Worm (Caenorhabditis elegans) whole organism, early embryonic: ENCODE data around the gene C09G1.4.

Source experiments
- B0310.2 ChIP-seq: sonication (generic microtip); optimal IDR thresholded peaks from 2 replicates; lab custom pipeline; 2016; ENCODE audit warnings: mild to moderate bottlenecking, missing genetic modification characterization, missing compliant biosample characterization
- F13C5.2 ChIP-seq: sonication (generic microtip); optimal IDR thresholded peaks from 2 replicates; lab custom pipeline; 2017; ENCODE audit warnings: mild to moderate bottlenecking, missing genetic modification characterization, inconsistent platforms, missing compliant biosample characterization
- aly-1 ChIP-seq: sonication (generic microtip); optimal IDR thresholded peaks from 2 replicates; lab custom pipeline; 2016; ENCODE audit warnings: missing genetic modification characterization, missing compliant biosample characterization
- ama-1 ChIP-seq: fragments of 150-350 bp; optimal IDR thresholded peaks from 2 replicates; lab custom pipeline; 2014
- ceh-13 ChIP-seq: fragments of 200-800 bp; sonication (Bioruptor generic); optimal IDR thresholded peaks from 2 replicates; lab custom pipeline; 2018; ENCODE audit warnings: mild to moderate bottlenecking, missing genetic modification characterization, missing compliant biosample characterization
- ceh-36 ChIP-seq: sonication (generic microtip); optimal IDR thresholded peaks from 2 replicates; lab custom pipeline; 2016; ENCODE audit warnings: missing genetic modification characterization, inconsistent platforms, missing compliant biosample characterization
- ets-7 ChIP-seq: sonication (generic microtip); optimal IDR thresholded peaks from 2 replicates; lab custom pipeline; 2016; ENCODE audit warnings: missing genotype, missing genetic modification characterization, missing compliant biosample characterization
- flt-1 ChIP-seq: fragments of 200-800 bp; sonication (Bioruptor generic); IDR thresholded peaks from 2 replicates; pipeline ENCODE4 v1.3.6; 2022; ENCODE audit warnings: missing genetic modification characterization, missing compliant biosample characterization
- hmbx-1 ChIP-seq: sonication (generic microtip); optimal IDR thresholded peaks from 2 replicates; lab custom pipeline; 2016; ENCODE audit warnings: mild to moderate bottlenecking, missing genetic modification characterization, missing compliant biosample characterization
- hmg-4 ChIP-seq: fragments of 200-800 bp; sonication (Bioruptor generic); optimal IDR thresholded peaks from 2 replicates; lab custom pipeline; 2018; ENCODE audit warnings: mild to moderate bottlenecking, missing genetic modification characterization, missing compliant biosample characterization
- hnd-1 ChIP-seq: sonication (generic microtip); optimal IDR thresholded peaks from 2 replicates; lab custom pipeline; 2016; ENCODE audit warnings: missing genetic modification characterization, missing compliant biosample characterization
- pes-1 ChIP-seq: fragments of 200-800 bp; sonication (Bioruptor generic); IDR thresholded peaks from 2 replicates; pipeline ENCODE4 v1.3.6; 2022; ENCODE audit warnings: missing genetic modification reagents, missing genetic modification characterization, missing compliant biosample characterization
- scrt-1 ChIP-seq: fragments of 200-800 bp; sonication (Bioruptor generic); IDR thresholded peaks from 2 replicates; pipeline ENCODE4 v1.3.6; 2022; ENCODE audit warnings: missing genetic modification characterization, missing compliant biosample characterization
- sea-1 ChIP-seq: fragments of 200-800 bp; sonication (Bioruptor generic); conservative IDR thresholded peaks from 2 replicates; pipeline ENCODE4 v1.3.6; 2022; ENCODE audit warnings: missing genetic modification characterization, missing compliant biosample characterization
- tbx-11 ChIP-seq: fragments of 200-800 bp; sonication (Bioruptor generic); IDR thresholded peaks from 2 replicates; pipeline ENCODE4 v1.3.6; 2022; ENCODE audit warnings: missing genetic modification characterization, missing compliant biosample characterization
- tbx-37 ChIP-seq: fragments of 200-800 bp; sonication (Bioruptor generic); conservative IDR thresholded peaks from 2 replicates; pipeline ENCODE4 v1.3.6; 2022; ENCODE audit warnings: missing genetic modification reagents, missing genetic modification characterization, missing compliant biosample characterization
- tra-4 ChIP-seq: sonication (generic microtip); optimal IDR thresholded peaks from 2 replicates; lab custom pipeline; 2017; ENCODE audit warnings: missing genetic modification characterization, missing compliant biosample characterization

C09G1.4 gene

ce11 chrX:15993916-15994315 lies 12.5 kb downstream of the C09G1.4 start:
- no peak for TF ChIP-seq scrt-1 (GFP tag; lab: Robert Waterston, UW)
- TF ChIP-seq aly-1 (tag; lab: Kevin White, UChicago): no peak

DNA sequence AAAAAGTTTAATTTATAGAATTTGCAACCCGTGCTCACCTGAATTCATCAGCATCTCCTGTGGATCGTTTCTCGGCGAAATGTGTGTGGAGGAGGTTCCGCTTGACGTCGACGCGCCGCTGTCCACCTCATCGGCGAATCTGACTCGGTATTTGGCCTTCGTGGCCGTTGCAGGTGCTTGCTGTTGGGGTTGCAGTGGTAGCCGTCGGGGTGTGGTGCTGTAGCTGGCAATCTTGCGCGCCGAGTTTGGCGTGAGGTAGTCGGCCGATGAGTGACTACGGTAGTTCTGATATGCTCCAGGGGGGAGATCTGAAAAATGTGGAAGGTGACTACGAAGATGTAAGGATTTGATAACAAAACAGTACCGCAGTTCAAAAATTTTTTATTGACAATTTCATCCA lies 13.6 kb downstream of the C09G1.4 start:
- TF ChIP-seq sea-1 (GFP tag; lab: Robert Waterston, UW): no peak
- no peak for TF ChIP-seq F13C5.2
- no peak for TF ChIP-seq scrt-1 (GFP tag; lab: Robert Waterston, UW)
- TF ChIP-seq ama-1: no peak
- TF ChIP-seq ceh-36 (tag; lab: Kevin White, UChicago): no peak
- no peak for TF ChIP-seq ceh-13 (GFP tag; lab: Kevin White, UChicago)
- TF ChIP-seq hmbx-1 (tag; lab: Kevin White, UChicago): no peak
- no peak for TF ChIP-seq tbx-11 (GFP tag; lab: Robert Waterston, UW)
- no peak for TF ChIP-seq flt-1 (GFP tag; lab: Robert Waterston, UW)
- no peak for TF ChIP-seq pes-1
- TF ChIP-seq B0310.2 (tag; lab: Kevin White, UChicago): no peak
- no peak for TF ChIP-seq aly-1 (tag; lab: Kevin White, UChicago)
- no peak for TF ChIP-seq hmg-4 (GFP tag; lab: Kevin White, UChicago)
- no peak for TF ChIP-seq hnd-1 (tag; lab: Kevin White, UChicago)
- no peak for TF ChIP-seq ets-7
- no peak for TF ChIP-seq tbx-37 (GFP tag; lab: Robert Waterston, UW)
- no peak for TF ChIP-seq tra-4 (tag; lab: Kevin White, UChicago)

- TF ChIP-seq hmg-4 (GFP tag; lab: Kevin White, UChicago): no peak
- no peak for TF ChIP-seq hmbx-1 (tag; lab: Kevin White, UChicago)
- no peak for TF ChIP-seq hnd-1 (tag; lab: Kevin White, UChicago)
- no peak for TF ChIP-seq F13C5.2
- TF ChIP-seq aly-1 (tag; lab: Kevin White, UChicago): no peak
- no peak for TF ChIP-seq ets-7
Observed at ce11 chrX:15988577-15988976, 17.9 kb downstream of the C09G1.4 start.

ce11 chrX:15983288-15983687 lies 23.1 kb downstream of the C09G1.4 start:
- TF ChIP-seq tra-4 (tag; lab: Kevin White, UChicago) (no peak), B0310.2 (tag; lab: Kevin White, UChicago) (no peak), hmbx-1 (tag; lab: Kevin White, UChicago) (no peak), pes-1 (no peak), scrt-1 (GFP tag; lab: Robert Waterston, UW) (no peak), F13C5.2 (no peak), ceh-36 (tag; lab: Kevin White, UChicago) (no peak), tbx-37 (GFP tag; lab: Robert Waterston, UW) (no peak), hmg-4 (GFP tag; lab: Kevin White, UChicago) (no peak), hnd-1 (tag; lab: Kevin White, UChicago) (no peak), sea-1 (GFP tag; lab: Robert Waterston, UW) (no peak), flt-1 (GFP tag; lab: Robert Waterston, UW) (no peak), tbx-11 (GFP tag; lab: Robert Waterston, UW) (no peak), ceh-13 (GFP tag; lab: Kevin White, UChicago) (no peak), aly-1 (tag; lab: Kevin White, UChicago) (no peak), ets-7 (no peak), ama-1 (no peak)

ce11 chrX:15982630-15983029 lies 23.8 kb downstream of the C09G1.4 start, which contains the start of gene C09G1.2:
TSS of gene C09G1.2 (minus strand) at chrX:15982730.
- TF ChIP-seq B0310.2 (tag; lab: Kevin White, UChicago) (no peak), F13C5.2 (no peak), sea-1 (GFP tag; lab: Robert Waterston, UW) (no peak), ceh-13 (GFP tag; lab: Kevin White, UChicago) (no peak), ets-7 (no peak), ceh-36 (tag; lab: Kevin White, UChicago) (no peak), hmbx-1 (tag; lab: Kevin White, UChicago) (no peak), hnd-1 (tag; lab: Kevin White, UChicago) (no peak), tra-4 (tag; lab: Kevin White, UChicago) (no peak), pes-1 (no peak), tbx-37 (GFP tag; lab: Robert Waterston, UW) (no peak), ama-1 (no peak), tbx-11 (GFP tag; lab: Robert Waterston, UW) (no peak), aly-1 (tag; lab: Kevin White, UChicago) (no peak)

ce11 chrX:15958767-15959166 lies 47.7 kb downstream of the C09G1.4 start, which contains the start of gene C09G1.5:
TSS of gene C09G1.5 (plus strand) at chrX:15959067.
- TF ChIP-seq flt-1 (GFP tag; lab: Robert Waterston, UW) (no peak), tbx-37 (GFP tag; lab: Robert Waterston, UW) (no peak), sea-1 (GFP tag; lab: Robert Waterston, UW) (no peak), ceh-13 (GFP tag; lab: Kevin White, UChicago) (no peak), F13C5.2 (no peak), tbx-11 (GFP tag; lab: Robert Waterston, UW) (no peak), pes-1 (no peak), ceh-36 (tag; lab: Kevin White, UChicago) (no peak), ama-1 (no peak), tra-4 (tag; lab: Kevin White, UChicago) (no peak)

DNA sequence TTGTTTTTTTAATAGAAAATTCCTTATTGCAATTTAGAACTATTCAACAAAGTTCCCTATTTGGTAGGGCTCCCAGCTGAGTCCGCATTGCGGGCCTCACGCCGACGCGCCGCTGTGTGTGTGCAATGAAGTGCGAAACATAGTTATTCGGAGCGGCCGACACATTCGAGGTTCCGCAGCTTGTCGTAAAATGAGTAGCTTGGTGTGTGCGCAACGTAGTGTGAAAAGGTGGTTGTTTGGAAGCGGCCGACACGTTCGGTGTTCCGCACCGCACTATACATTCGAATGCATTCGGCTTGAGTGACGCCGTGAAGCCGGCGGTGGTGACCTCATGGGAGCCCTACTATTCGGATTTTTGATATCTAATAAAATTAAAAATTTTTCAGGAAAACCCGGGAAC lies 52.8 kb downstream of the C09G1.4 start:
- no peak for TF ChIP-seq B0310.2 (tag; lab: Kevin White, UChicago)
- no peak for TF ChIP-seq hmbx-1 (tag; lab: Kevin White, UChicago)
- TF ChIP-seq tra-4 (tag; lab: Kevin White, UChicago): no peak
- no peak for TF ChIP-seq F13C5.2
- TF ChIP-seq pes-1: no peak
- no peak for TF ChIP-seq sea-1 (GFP tag; lab: Robert Waterston, UW)
- TF ChIP-seq ama-1: no peak

- TF ChIP-seq hmg-4 (GFP tag; lab: Kevin White, UChicago) (no peak), ets-7 (no peak)
Observed at ce11 chrX:15953086-15953485, 53.3 kb downstream of the C09G1.4 start.
